Worm (Caenorhabditis elegans): Measurements from ENCODE around the gene mrps-22.

mrps-22 gene

DNA sequence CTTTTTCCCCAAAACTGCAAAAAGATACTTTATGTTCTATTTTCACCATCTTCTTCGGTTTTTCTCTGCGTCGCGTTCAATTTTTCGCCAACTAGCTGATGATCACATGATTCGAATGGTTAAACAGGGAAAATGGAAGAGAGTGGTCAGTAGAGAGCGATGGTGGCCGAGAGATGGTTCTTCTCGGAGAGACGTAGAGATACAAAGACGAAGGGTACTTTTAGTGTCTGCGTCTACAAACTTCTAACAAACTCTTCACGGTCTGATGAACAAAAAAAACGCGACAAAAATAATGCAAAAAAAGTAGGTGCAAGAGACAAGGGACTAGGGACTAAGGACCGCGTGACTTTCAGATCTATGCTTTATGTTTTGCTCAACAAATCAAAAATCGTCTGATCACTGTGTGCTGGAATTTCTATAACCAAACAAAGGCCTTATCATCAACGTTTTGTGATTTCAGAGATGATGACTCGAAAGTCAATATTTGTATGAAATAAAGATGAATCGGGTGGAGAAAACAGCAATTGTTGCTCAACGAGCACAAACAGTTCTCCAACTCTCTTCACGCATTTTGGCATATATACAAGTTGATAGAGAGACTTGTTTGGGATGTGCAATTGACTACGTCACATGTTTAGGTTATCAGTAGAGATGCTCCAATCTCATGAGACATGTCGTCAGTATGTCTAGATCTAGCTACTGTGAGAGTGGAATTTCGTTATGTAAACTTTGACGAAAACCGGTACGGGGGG lies 30.3 kb upstream of the mrps-22 start (continued):
- TF ChIP-seq mes-4 (tag; optimal IDR thresholded peaks at IDR 0.05) (no peak), Y79H2A.3 (GFP tag; conservative IDR thresholded peaks at IDR 0.05) (no peak), attf-6 (GFP tag; IDR thresholded peaks at IDR 0.05) (no peak), ztf-26 (tag; optimal IDR thresholded peaks at IDR 0.05) (peak; percentile 76), F33H1.4 (GFP tag; IDR thresholded peaks at IDR 0.05) (0 out of 2 replicates have a peak, but pooled peaks have one; percentile 8), B0336.3 (GFP tag; IDR thresholded peaks at IDR 0.05) (peak; percentile 80; the same call in 1 of the 2 replicates), mel-28 (tag; optimal IDR thresholded peaks at IDR 0.05; ENCODE audit: borderline replicate concordance) (no peak), lin-54 (GFP tag; optimal IDR thresholded peaks at IDR 0.05) (peak; percentile 47), lsy-27 (tag; optimal IDR thresholded peaks at IDR 0.05; ENCODE audit: borderline replicate concordance, insufficient read depth) (no peak), unc-130 (GFP tag; optimal IDR thresholded peaks at IDR 0.05) (no peak), F22D6.2 (tag; optimal IDR thresholded peaks at IDR 0.05) (peak; percentile 76), F39B2.1 (GFP tag; IDR thresholded peaks at IDR 0.05) (no peak), dox-1 (GFP tag; IDR thresholded peaks at IDR 0.05) (peak; percentile 72), ccch-3 (GFP tag; optimal IDR thresholded peaks at IDR 0.05) (no peak), nhr-90 (tag; optimal IDR thresholded peaks at IDR 0.05) (peak; percentile 73), ceh-40 (GFP tag; IDR thresholded peaks at IDR 0.05) (0 out of 2 replicates have a peak, but pooled peaks have one; percentile 25), aptf-2 (GFP tag; conservative IDR thresholded peaks at IDR 0.05) (no peak), hmg-1.2 (GFP tag; IDR thresholded peaks at IDR 0.05) (peak; percentile 87), tbp1 (GFP tag; optimal IDR thresholded peaks at IDR 0.05) (peak; percentile 52), lin-26 (GFP tag; IDR thresholded peaks at IDR 0.05) (peak; percentile 60; the same call in 1 of the 2 replicates), snpc-1.3 (tag; optimal IDR thresholded peaks at IDR 0.05; ENCODE audit: insufficient read depth) (no peak), F52B5.7 (tag; optimal IDR thresholded peaks at IDR 0.05) (peak; percentile 52), ztf-18 (tag; optimal IDR thresholded peaks at IDR 0.05) (no peak), ztf-22 (GFP tag; optimal IDR thresholded peaks at IDR 0.05) (peak; percentile 50), D2030.7 (GFP tag; IDR thresholded peaks at IDR 0.05) (no peak), Y53F4B.3 (GFP tag; IDR thresholded peaks at IDR 0.05) (no peak), C06A6.2 (GFP tag; conservative IDR thresholded peaks at IDR 0.05) (peak; percentile 76), die-1 (tag; optimal IDR thresholded peaks at IDR 0.05) (no peak), B0019.2 (GFP tag; conservative IDR thresholded peaks at IDR 0.05) (no peak), fkh-3 (tag; optimal IDR thresholded peaks at IDR 0.05) (no peak), F37B4.10 (GFP tag; IDR thresholded peaks at IDR 0.05) (no peak), nfya-1 (tag; optimal IDR thresholded peaks at IDR 0.05; ENCODE audit: borderline replicate concordance, insufficient read depth) (no peak), ztf-6 (GFP tag; IDR thresholded peaks at IDR 0.05) (0 out of 2 replicates have a peak, but pooled peaks have one; percentile 20)

DNA sequence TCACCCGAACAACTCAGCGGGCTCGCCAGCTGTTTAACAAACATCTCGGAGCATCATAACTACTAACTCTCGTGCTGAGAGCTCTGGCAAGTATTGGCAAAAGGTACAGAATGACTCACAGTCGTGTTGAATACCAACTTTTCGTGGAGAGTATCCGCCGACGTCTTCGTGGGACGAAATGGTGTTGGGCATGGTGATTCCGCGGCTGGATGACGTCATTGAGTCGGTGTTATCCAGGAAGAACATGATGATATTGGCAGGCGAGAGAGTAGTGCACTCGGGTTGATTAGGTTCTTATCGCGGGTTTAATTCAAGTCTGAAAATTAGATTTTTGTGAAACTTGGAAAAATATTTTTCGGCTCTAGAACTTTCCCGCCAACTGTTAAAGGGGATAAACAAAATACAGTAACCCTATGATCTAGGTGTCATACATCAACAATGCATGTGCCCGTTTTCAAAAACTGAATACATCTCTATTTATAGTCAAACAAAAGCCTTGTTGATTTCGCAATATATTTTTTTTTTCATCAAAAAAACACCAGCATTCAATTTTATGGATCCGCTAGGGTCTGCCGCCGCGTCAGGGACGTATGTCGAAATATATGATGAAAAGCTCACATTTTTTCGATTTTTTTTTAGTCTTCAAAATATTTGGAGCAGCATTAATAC lies 28.9 kb upstream of the mrps-22 start:
- TF ChIP-seq lin-26 (GFP tag; IDR thresholded peaks at IDR 0.05) (no peak), B0336.3 (GFP tag; IDR thresholded peaks at IDR 0.05) (peak; percentile 22; the same call in 1 of the 2 replicates), rcor-1 (GFP tag; IDR thresholded peaks at IDR 0.05) (no peak), mcd-1 (GFP tag; IDR thresholded peaks at IDR 0.05) (peak; percentile 20; the same call in 1 of the 2 replicates), nfya-2 (GFP tag; IDR thresholded peaks at IDR 0.05) (no peak), lsy-27 (tag; optimal IDR thresholded peaks at IDR 0.05; ENCODE audit: borderline replicate concordance, insufficient read depth) (no peak), K12H6.12 (tag; optimal IDR thresholded peaks at IDR 0.05) (no peak), ZK185.1 (tag; optimal IDR thresholded peaks at IDR 0.05; ENCODE audit: poor library complexity, severe bottlenecking) (no peak), unc-62 (GFP tag; optimal IDR thresholded peaks at IDR 0.05) (no peak), athp-1 (tag; optimal IDR thresholded peaks at IDR 0.05) (no peak), atf-7 (tag; optimal IDR thresholded peaks at IDR 0.05) (peak; percentile 65), chd-7 (tag; optimal IDR thresholded peaks at IDR 0.05) (peak; percentile 5), cebp-1 (GFP tag; IDR thresholded peaks at IDR 0.05) (peak; percentile 92), cebp-1 (tag; optimal IDR thresholded peaks at IDR 0.05) (peak; percentile 97), bed-1 (GFP tag; IDR thresholded peaks at IDR 0.05) (no peak), fkh-3 (tag; optimal IDR thresholded peaks at IDR 0.05) (peak; percentile 3), F39B2.1 (GFP tag; IDR thresholded peaks at IDR 0.05) (0 out of 2 replicates have a peak, but pooled peaks have one; percentile 40), lin-40 (tag; optimal IDR thresholded peaks at IDR 0.05) (no peak)

All from whole organism, young adult.